Worm (Caenorhabditis elegans) whole organism, L4 larva: Measurements from ENCODE around the gene dsl-7.

Experiments
- F26F4.8 ChIP-seq: fragments of 200-800 bp; sonication (Bioruptor generic); conservative IDR thresholded peaks from 2 replicates; pipeline ENCODE4 v1.3.6; 2022; ENCODE audit warnings: missing genetic modification characterization, missing compliant biosample characterization
- F37D6.2 ChIP-seq: sonication (generic microtip); optimal IDR thresholded peaks from 2 replicates; lab custom pipeline; 2016; ENCODE audit warnings: mild to moderate bottlenecking, missing genetic modification characterization, missing compliant biosample characterization
- F44E2.7 ChIP-seq: fragments of 200-800 bp; sonication (Bioruptor generic); IDR thresholded peaks from 2 replicates; pipeline ENCODE4 v2.1.2; 2022; ENCODE audit warnings: missing genetic modification characterization, missing compliant biosample characterization
- F49E8.2 ChIP-seq: sonication (generic microtip); optimal IDR thresholded peaks from 2 replicates; lab custom pipeline; 2016; ENCODE audit warnings: missing compliant biosample characterization, mild to moderate bottlenecking, missing genetic modification characterization, borderline replicate concordance
- R02D3.7 ChIP-seq: fragments of 150-350 bp; sonication (generic microtip); optimal IDR thresholded peaks from 3 replicates; lab custom pipeline; 2014; ENCODE audit warnings: missing biosample characterization, missing genetic modification characterization
- T20F7.1 ChIP-seq: fragments of 200-800 bp; sonication (Bioruptor generic); optimal IDR thresholded peaks from 2 replicates; lab custom pipeline; 2018; ENCODE audit warnings: mild to moderate bottlenecking, missing genetic modification characterization, missing compliant biosample characterization
- T26A8.4 ChIP-seq: fragments of 200-800 bp; sonication (Bioruptor generic); IDR thresholded peaks from 2 replicates; pipeline ENCODE4 v1.3.6; 2022; ENCODE audit warnings: missing genetic modification characterization, missing compliant biosample characterization
- Y105C5A.15 ChIP-seq: fragments of 200-800 bp; sonication (Bioruptor generic); IDR thresholded peaks from 2 replicates; pipeline ENCODE4 v1.3.6; 2022; ENCODE audit warnings: missing genetic modification characterization, missing compliant biosample characterization
- Y48G9A.11 ChIP-seq: fragments of 200-800 bp; sonication (Bioruptor generic); IDR thresholded peaks from 2 replicates; pipeline ENCODE4 v1.3.6; 2022; ENCODE audit warnings: missing genetic modification reagents, missing genetic modification characterization, missing compliant biosample characterization
- Y5F2A.4 ChIP-seq: fragments of 200-800 bp; sonication (Bioruptor generic); optimal IDR thresholded peaks from 2 replicates; lab custom pipeline; 2018; ENCODE audit warnings: mild to moderate bottlenecking, missing genetic modification characterization, missing compliant biosample characterization
- ZK546.5 ChIP-seq, 2 experiments: sonication (generic microtip); optimal IDR thresholded peaks; 2 replicates each; lab custom pipeline; 2017; ENCODE audit warnings: missing biosample characterization in 2 of 2, missing genetic modification characterization in 2 of 2
- aha-1 ChIP-seq: fragments of 150-350 bp; peaks from one replicate; lab custom pipeline; 2014; ENCODE audit warnings: missing biosample characterization, missing genetic modification characterization
- arid-1 ChIP-seq: fragments of 200-800 bp; sonication (Bioruptor generic); conservative IDR thresholded peaks from 2 replicates; pipeline ENCODE4 v1.3.6; 2022; ENCODE audit warnings: missing genetic modification reagents, missing genetic modification characterization, missing compliant biosample characterization
- attf-4 ChIP-seq: sonication (generic microtip); optimal IDR thresholded peaks from 3 replicates; lab custom pipeline; 2017; ENCODE audit warnings: missing biosample characterization, missing genetic modification characterization
- ceh-28 ChIP-seq: fragments of 150-350 bp; optimal IDR thresholded peaks from 2 replicates; lab custom pipeline; 2014; ENCODE audit warnings: missing biosample characterization, missing genetic modification reagents, missing genetic modification characterization
- ces-1 ChIP-seq: fragments of 150-350 bp; sonication (generic microtip); optimal IDR thresholded peaks from 4 replicates; lab custom pipeline; 2014; ENCODE audit warnings: missing biosample characterization, missing genetic modification reagents, missing genetic modification characterization
- ctbp-1 ChIP-seq: fragments of 200-800 bp; sonication (Bioruptor generic); IDR thresholded peaks from 2 replicates; pipeline ENCODE4 v1.3.6; 2022; ENCODE audit warnings: missing genetic modification reagents, missing genetic modification characterization, missing compliant biosample characterization
- daf-12 ChIP-seq: fragments of 150-350 bp; optimal IDR thresholded peaks from 2 replicates; lab custom pipeline; 2014; ENCODE audit warnings: missing biosample characterization, missing genetic modification reagents, missing genetic modification characterization
- daf-8 ChIP-seq: fragments of 200-800 bp; sonication (Bioruptor generic); IDR thresholded peaks from 2 replicates; pipeline ENCODE4 v1.3.6; 2022; ENCODE audit warnings: missing genetic modification characterization, missing compliant biosample characterization
- dmd-8 ChIP-seq: fragments of 200-800 bp; sonication (Bioruptor generic); IDR thresholded peaks from 2 replicates; pipeline ENCODE4 v1.3.6; 2022; ENCODE audit warnings: missing genetic modification characterization, missing compliant biosample characterization
- duxl-1 ChIP-seq: sonication (generic microtip); optimal IDR thresholded peaks from 2 replicates; lab custom pipeline; 2016; ENCODE audit warnings: mild to moderate bottlenecking, missing genetic modification characterization, moderate library complexity, missing compliant biosample characterization; ENCODE audit not compliant: poor library complexity
- egl-43 ChIP-seq: fragments of 200-800 bp; sonication (Bioruptor generic); IDR thresholded peaks from 2 replicates; pipeline ENCODE4 v1.3.6; 2022; ENCODE audit warnings: missing genetic modification reagents, missing genetic modification characterization, missing compliant biosample characterization
- fkh-10 ChIP-seq: fragments of 150-350 bp; optimal IDR thresholded peaks from 2 replicates; lab custom pipeline; 2014; ENCODE audit warnings: missing biosample characterization, missing genetic modification reagents, missing genetic modification characterization
- fos-1 ChIP-seq: fragments of 150-350 bp; optimal IDR thresholded peaks from 2 replicates; lab custom pipeline; 2014; ENCODE audit warnings: missing biosample characterization, missing genetic modification characterization
- gei-8 ChIP-seq: fragments of 200-800 bp; sonication (Bioruptor generic); optimal IDR thresholded peaks from 2 replicates; lab custom pipeline; 2018; ENCODE audit warnings: mild to moderate bottlenecking, missing genetic modification characterization, missing compliant biosample characterization
- hif-1 ChIP-seq, 2 experiments: sonication (generic microtip); optimal IDR thresholded peaks; 2 replicates each; lab custom pipeline; 2016 to 2017; ENCODE audit warnings: missing compliant biosample characterization in 2 of 2, missing genetic modification characterization in 2 of 2, missing genetic modification reagents in 2 of 2, missing genotype in 2 of 2, mild to moderate bottlenecking in 1 of 2
- hlh-11 ChIP-seq: fragments of 200-800 bp; sonication (Bioruptor generic); optimal IDR thresholded peaks from 2 replicates; lab custom pipeline; 2018; ENCODE audit warnings: mild to moderate bottlenecking, missing genetic modification characterization, missing compliant biosample characterization
- hmg-1.1 ChIP-seq: fragments of 200-800 bp; sonication (Bioruptor generic); IDR thresholded peaks from 2 replicates; pipeline ENCODE4 v1.3.6; 2022; ENCODE audit warnings: missing genetic modification reagents, missing genetic modification characterization, missing compliant biosample characterization
- lin-1 ChIP-seq: fragments of 200-800 bp; sonication (Bioruptor generic); IDR thresholded peaks from 2 replicates; pipeline ENCODE4 v1.3.6; 2022; ENCODE audit warnings: missing genetic modification reagents, missing genetic modification characterization, missing compliant biosample characterization
- lin-15B ChIP-seq: fragments of 150-350 bp; sonication (generic microtip); optimal IDR thresholded peaks from 3 replicates; lab custom pipeline; 2014; ENCODE audit warnings: missing biosample characterization, missing genetic modification characterization
- lin-39 ChIP-seq: fragments of 150-350 bp; optimal IDR thresholded peaks from 2 replicates; lab custom pipeline; 2014; ENCODE audit warnings: missing biosample characterization, missing genetic modification reagents, missing genetic modification characterization
- lir-3 ChIP-seq: sonication (generic microtip); optimal IDR thresholded peaks from 2 replicates; lab custom pipeline; 2016; ENCODE audit warnings: mild to moderate bottlenecking, missing genetic modification characterization, missing compliant biosample characterization
- madf-9 ChIP-seq: fragments of 200-800 bp; sonication (Bioruptor generic); conservative IDR thresholded peaks from 2 replicates; pipeline ENCODE4 v1.3.6; 2022; ENCODE audit warnings: missing genetic modification reagents, missing genetic modification characterization, missing compliant biosample characterization
- mdl-1 ChIP-seq, 2 experiments: fragments of 150-350 bp in 1 of 2; sonication (generic microtip) in 1 of 2; optimal IDR thresholded peaks; 2 replicates each; lab custom pipeline; 2014 to 2017; ENCODE audit warnings: missing biosample characterization in 2 of 2, missing genetic modification characterization in 2 of 2
- mes-2 ChIP-seq: sonication (generic microtip); optimal IDR thresholded peaks from 2 replicates; lab custom pipeline; 2016; ENCODE audit warnings: missing genotype, mild to moderate bottlenecking, missing genetic modification characterization, missing compliant biosample characterization; ENCODE audit not compliant: poor library complexity, severe bottlenecking
- mxl-2 ChIP-seq: fragments of 200-800 bp; sonication (Bioruptor generic); conservative IDR thresholded peaks from 2 replicates; pipeline ENCODE4 v1.3.6; 2022; ENCODE audit warnings: missing genetic modification reagents, missing genetic modification characterization, missing compliant biosample characterization
- nhr-111 ChIP-seq: fragments of 200-800 bp; sonication (Bioruptor generic); optimal IDR thresholded peaks from 2 replicates; lab custom pipeline; 2018; ENCODE audit warnings: mild to moderate bottlenecking, missing genetic modification characterization, missing compliant biosample characterization
- nhr-25 ChIP-seq: sonication (generic microtip); optimal IDR thresholded peaks from 2 replicates; lab custom pipeline; 2017; ENCODE audit warnings: missing genetic modification characterization, mild to moderate bottlenecking, missing compliant biosample characterization, antibody characterized with exemption, moderate library complexity, borderline replicate concordance; ENCODE audit not compliant: insufficient read depth
- nhr-41 ChIP-seq: fragments of 200-800 bp; sonication (Bioruptor generic); IDR thresholded peaks from 2 replicates; pipeline ENCODE4 v1.3.6; 2022; ENCODE audit warnings: missing genetic modification reagents, missing genetic modification characterization, missing compliant biosample characterization
- nhr-48 ChIP-seq: sonication (generic microtip); optimal IDR thresholded peaks from 2 replicates; lab custom pipeline; 2016; ENCODE audit warnings: mild to moderate bottlenecking, missing genetic modification characterization, missing compliant biosample characterization
- nhr-76 ChIP-seq: fragments of 150-350 bp; optimal IDR thresholded peaks from 2 replicates; lab custom pipeline; 2014; ENCODE audit warnings: missing biosample characterization, missing genetic modification characterization
- nhr-77 ChIP-seq: fragments of 150-350 bp; optimal IDR thresholded peaks from 2 replicates; lab custom pipeline; 2014; ENCODE audit warnings: missing biosample characterization, missing genetic modification characterization
- php-3 ChIP-seq: fragments of 200-800 bp; sonication (Bioruptor generic); IDR thresholded peaks from 2 replicates; pipeline ENCODE4 v1.3.6; 2022; ENCODE audit warnings: missing genetic modification reagents, missing genetic modification characterization, missing compliant biosample characterization
- pqm-1 ChIP-seq: sonication (generic microtip); optimal IDR thresholded peaks from 2 replicates; lab custom pipeline; 2017; ENCODE audit warnings: missing biosample characterization, missing genetic modification characterization
- rbr-2 ChIP-seq: sonication (generic microtip); optimal IDR thresholded peaks from 2 replicates; lab custom pipeline; 2016; ENCODE audit warnings: missing genotype, missing genetic modification characterization, missing compliant biosample characterization
- skn-1 ChIP-seq: fragments of 150-350 bp; optimal IDR thresholded peaks from 2 replicates; lab custom pipeline; 2014; ENCODE audit warnings: missing biosample characterization, missing genetic modification characterization
- snpc-1.2 ChIP-seq: fragments of 200-800 bp; sonication (Bioruptor generic); IDR thresholded peaks from 2 replicates; pipeline ENCODE4 v1.3.6; 2022; ENCODE audit warnings: missing genetic modification reagents, missing genetic modification characterization, missing compliant biosample characterization
- spr-3 ChIP-seq: fragments of 200-800 bp; sonication (Bioruptor generic); optimal IDR thresholded peaks from 2 replicates; lab custom pipeline; 2018; ENCODE audit warnings: mild to moderate bottlenecking, missing genetic modification characterization, missing compliant biosample characterization
- zag-1 ChIP-seq: fragments of 150-350 bp; optimal IDR thresholded peaks from 2 replicates; lab custom pipeline; 2014; ENCODE audit warnings: missing biosample characterization, missing genetic modification characterization
- zfp-3 ChIP-seq: fragments of 200-800 bp; sonication (Bioruptor generic); conservative IDR thresholded peaks from 2 replicates; pipeline ENCODE4 v1.3.6; 2022; ENCODE audit warnings: missing genetic modification reagents, missing genetic modification characterization, missing compliant biosample characterization
- zip-2 ChIP-seq: fragments of 150-350 bp; optimal IDR thresholded peaks from 2 replicates; lab custom pipeline; 2014; ENCODE audit warnings: missing biosample characterization, missing genetic modification characterization
- ztf-11 ChIP-seq: fragments of 150-350 bp; optimal IDR thresholded peaks from 2 replicates; lab custom pipeline; 2014; ENCODE audit warnings: missing biosample characterization, missing genetic modification characterization
- ztf-7 ChIP-seq: fragments of 150-350 bp; optimal IDR thresholded peaks from 2 replicates; lab custom pipeline; 2014; ENCODE audit warnings: missing biosample characterization, missing genetic modification characterization

Gene dsl-7

DNA sequence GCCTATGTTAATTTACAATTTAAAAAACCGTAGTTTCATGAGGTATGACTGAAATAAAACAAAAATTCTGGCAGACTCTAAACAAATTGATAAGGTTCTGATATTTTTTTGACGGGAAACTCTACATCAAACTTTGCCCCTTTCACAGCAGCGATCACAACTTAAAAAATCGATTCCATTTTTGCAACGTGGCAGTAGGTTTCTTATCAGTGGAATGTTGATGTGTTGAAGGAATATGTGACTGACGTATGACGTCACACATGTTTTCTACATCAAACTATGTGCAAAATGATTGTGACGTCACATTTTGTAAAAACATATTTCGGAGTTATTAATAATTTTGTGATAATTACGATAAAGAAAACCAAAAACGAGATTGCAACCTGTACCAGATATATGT is 19.0 kb downstream of the dsl-7 start (continued):
- TF ChIP-seq Y48G9A.11 (GFP tag; lab: Robert Waterston, UW) = no peak
- no peak for TF ChIP-seq snpc-1.2
- no peak for TF ChIP-seq nhr-41
- no peak for TF ChIP-seq ztf-7 (tag; lab: Kevin White, UChicago)
- TF ChIP-seq ctbp-1 (GFP tag; lab: Robert Waterston, UW) = no peak
- TF ChIP-seq rbr-2 (tag; lab: Kevin White, UChicago) = no peak
- TF ChIP-seq F44E2.7 = no peak
- no peak for TF ChIP-seq attf-4
- no peak for TF ChIP-seq F37D6.2
- no peak for TF ChIP-seq ztf-11 (tag; lab: Kevin White, UChicago)
- TF ChIP-seq nhr-76 (tag; lab: Kevin White, UChicago) = no peak
- TF ChIP-seq hmg-1.1 = no peak
- TF ChIP-seq php-3 (GFP tag; lab: Robert Waterston, UW) = peak; percentile 66; the same call in 1 of the 2 replicates
- TF ChIP-seq lin-1 (GFP tag; lab: Robert Waterston, UW) = no peak
- no peak for TF ChIP-seq Y5F2A.4
- no peak for TF ChIP-seq lir-3 (tag; lab: Kevin White, UChicago)
- TF ChIP-seq daf-12 = no peak
- no peak for TF ChIP-seq lin-39 (tag; lab: Kevin White, UChicago)
- TF ChIP-seq mxl-2 (GFP tag; lab: Robert Waterston, UW) = no peak
- TF ChIP-seq T26A8.4 (GFP tag; lab: Robert Waterston, UW) = no peak
- TF ChIP-seq hlh-11 (tag; lab: Kevin White, UChicago) = peak; percentile 80
- no peak for TF ChIP-seq nhr-25 (tag; lab: Kevin White, UChicago)
- no peak for TF ChIP-seq zag-1 (tag; lab: Kevin White, UChicago)
- no peak for TF ChIP-seq Y105C5A.15
- no peak for TF ChIP-seq madf-9 (GFP tag; lab: Robert Waterston, UW)
- TF ChIP-seq egl-43 (GFP tag; lab: Robert Waterston, UW) = no peak
- no peak for TF ChIP-seq ces-1
- no peak for TF ChIP-seq nhr-111 (GFP tag; lab: Kevin White, UChicago)
- no peak for TF ChIP-seq aha-1
- TF ChIP-seq spr-3 (GFP tag; lab: Kevin White, UChicago) = no peak
- TF ChIP-seq T20F7.1 (GFP tag; lab: Kevin White, UChicago) = peak; percentile 52
- TF ChIP-seq F26F4.8 (GFP tag; lab: Robert Waterston, UW) = no peak
- TF ChIP-seq dmd-8 (GFP tag; lab: Robert Waterston, UW) = no peak
- TF ChIP-seq mes-2 (tag; lab: Kevin White, UChicago) = peak; percentile 2
- TF ChIP-seq R02D3.7 = no peak
- TF ChIP-seq zfp-3 = no peak
- TF ChIP-seq hif-1 (tag; optimal IDR thresholded peaks at IDR 0.05; lab: Kevin White, UChicago) = no peak
- TF ChIP-seq skn-1 (tag; lab: Kevin White, UChicago) = no peak
- TF ChIP-seq fos-1 (tag; lab: Kevin White, UChicago) = no peak
- TF ChIP-seq zip-2 (tag; lab: Kevin White, UChicago) = no peak
- TF ChIP-seq arid-1 = no peak
- no peak for TF ChIP-seq daf-8 (GFP tag; lab: Robert Waterston, UW)
- TF ChIP-seq nhr-48 = peak; percentile 69
- TF ChIP-seq gei-8 (GFP tag; lab: Kevin White, UChicago) = no peak
- no peak for TF ChIP-seq ZK546.5 (tag; optimal IDR thresholded peaks at IDR 0.05; lab: Kevin White, UChicago)
- TF ChIP-seq duxl-1 (tag; lab: Kevin White, UChicago) = no peak
- no peak for TF ChIP-seq lin-15B (tag; lab: Kevin White, UChicago)
- TF ChIP-seq ceh-28 (tag; lab: Kevin White, UChicago) = no peak
- no peak for TF ChIP-seq F49E8.2 (tag; lab: Kevin White, UChicago)
- no peak for TF ChIP-seq nhr-77 (tag; lab: Kevin White, UChicago)
- TF ChIP-seq pqm-1 (tag; lab: Kevin White, UChicago) = peak; percentile 5
- TF ChIP-seq mdl-1 (tag; optimal IDR thresholded peaks at IDR 0.05; lab: Kevin White, UChicago) = no peak
- no peak for TF ChIP-seq fkh-10 (GFP tag; lab: Kevin White, UChicago)
